Worm (Caenorhabditis elegans) whole organism, L1 larva: ENCODE results near the gene F10C2.7.
A peak's percentile ranks its signal among the peaks of the same experiment; 100 is the strongest.

Experiments used
- C16A3.4 ChIP-seq: fragments of 150-350 bp; optimal IDR thresholded peaks from 2 replicates; lab custom pipeline; 2014; ENCODE audit warnings: missing biosample characterization, missing genetic modification characterization
- C34B4.2 ChIP-seq: sonication (generic microtip); optimal IDR thresholded peaks from 2 replicates; lab custom pipeline; 2017; ENCODE audit warnings: mild to moderate bottlenecking, missing genetic modification characterization, missing compliant biosample characterization
- Y116A8C.19 ChIP-seq: sonication (generic microtip); optimal IDR thresholded peaks from 2 replicates; lab custom pipeline; 2016; ENCODE audit warnings: missing compliant biosample characterization, missing genetic modification characterization, borderline replicate concordance
- alr-1 ChIP-seq: fragments of 200-800 bp; sonication (Bioruptor generic); optimal IDR thresholded peaks from 2 replicates; lab custom pipeline; 2018; ENCODE audit warnings: borderline replicate concordance, mild to moderate bottlenecking, missing genetic modification characterization, missing compliant biosample characterization
- ama-1 ChIP-seq: fragments of 150-350 bp; optimal IDR thresholded peaks from 2 replicates; lab custom pipeline; 2014
- ceh-63 ChIP-seq: fragments of 200-800 bp; sonication (Bioruptor generic); optimal IDR thresholded peaks from 2 replicates; lab custom pipeline; 2018; ENCODE audit warnings: mild to moderate bottlenecking, missing genetic modification characterization, missing compliant biosample characterization
- ceh-82 ChIP-seq, 3 experiments: fragments of 150-350 bp in 1 of 3; sonication (generic microtip) in 2 of 3; optimal IDR thresholded peaks; 2 replicates each; lab custom pipeline; 2014 to 2017; ENCODE audit warnings: missing biosample characterization in 3 of 3, missing genetic modification characterization in 3 of 3
- ceh-88 ChIP-seq: fragments of 200-800 bp; sonication (Bioruptor generic); IDR thresholded peaks from 2 replicates; pipeline ENCODE4 v1.3.6; 2022; ENCODE audit warnings: missing genetic modification characterization, missing compliant biosample characterization
- ces-1 ChIP-seq: fragments of 150-350 bp; optimal IDR thresholded peaks from 2 replicates; lab custom pipeline; 2014; ENCODE audit warnings: missing biosample characterization, missing genetic modification reagents, missing genetic modification characterization
- dsc-1 ChIP-seq: sonication (generic microtip); optimal IDR thresholded peaks from 2 replicates; lab custom pipeline; 2016; ENCODE audit warnings: mild to moderate bottlenecking, missing genetic modification characterization, missing compliant biosample characterization
- efl-1 ChIP-seq, 4 experiments: fragments of 150-350 bp; optimal IDR thresholded peaks in 3 of 4; peaks in 1 of 4; 1 replicate in 1 of 4; 2 replicates in 3 of 4; lab custom pipeline; 2014; ENCODE audit warnings: missing biosample characterization in 2 of 4, missing genetic modification characterization in 2 of 4, missing genetic modification reagents in 2 of 4
- efl-3 ChIP-seq: fragments of 200-800 bp; sonication (Bioruptor generic); optimal IDR thresholded peaks from 2 replicates; lab custom pipeline; 2018; ENCODE audit warnings: mild to moderate bottlenecking, missing genetic modification characterization, missing compliant biosample characterization
- egl-13 ChIP-seq: sonication (generic microtip); optimal IDR thresholded peaks from 2 replicates; lab custom pipeline; 2016; ENCODE audit warnings: missing genotype, missing genetic modification reagents, missing genetic modification characterization, missing compliant biosample characterization
- egl-27 ChIP-seq, 2 experiments: fragments of 150-350 bp in 1 of 2; sonication (generic microtip); optimal IDR thresholded peaks; 3 replicates each; lab custom pipeline; 2017 to 2018; ENCODE audit warnings: missing biosample characterization in 2 of 2, missing genetic modification characterization in 2 of 2, missing genetic modification reagents in 2 of 2
- elt-2 ChIP-seq: sonication (generic microtip); optimal IDR thresholded peaks from 2 replicates; lab custom pipeline; 2016; ENCODE audit warnings: missing genetic modification characterization, mild to moderate bottlenecking, inconsistent platforms, missing compliant biosample characterization, missing genetic modification reagents
- elt-3 ChIP-seq, 6 experiments: fragments of 150-350 bp in 1 of 6; sonication (generic microtip); optimal IDR thresholded peaks; 2 replicates each; lab custom pipeline; 2017 to 2018; ENCODE audit warnings: missing biosample characterization in 6 of 6, missing genetic modification characterization in 6 of 6, inconsistent platforms in 1 of 6
- ets-5 ChIP-seq: fragments of 200-800 bp; sonication (Bioruptor generic); IDR thresholded peaks from 2 replicates; pipeline ENCODE4 v1.3.6; 2022; ENCODE audit warnings: missing genetic modification characterization, missing compliant biosample characterization
- fkh-10 ChIP-seq: sonication (generic microtip); optimal IDR thresholded peaks from 2 replicates; lab custom pipeline; 2017; ENCODE audit warnings: missing biosample characterization, missing genetic modification reagents, missing genetic modification characterization
- fkh-4 ChIP-seq: sonication (generic microtip); optimal IDR thresholded peaks from 2 replicates; lab custom pipeline; 2016; ENCODE audit warnings: missing compliant biosample characterization, missing genetic modification characterization, borderline replicate concordance
- fkh-8 ChIP-seq: sonication (generic microtip); optimal IDR thresholded peaks from 2 replicates; lab custom pipeline; 2016; ENCODE audit warnings: mild to moderate bottlenecking, missing genetic modification characterization, missing compliant biosample characterization
- fos-1 ChIP-seq: fragments of 150-350 bp; optimal IDR thresholded peaks from 2 replicates; lab custom pipeline; 2014; ENCODE audit warnings: missing biosample characterization, missing genetic modification characterization
- hlh-17 ChIP-seq: fragments of 200-800 bp; sonication (Bioruptor generic); optimal IDR thresholded peaks from 2 replicates; lab custom pipeline; 2018; ENCODE audit warnings: missing genetic modification characterization, mild to moderate bottlenecking, missing compliant biosample characterization, moderate library complexity, borderline replicate concordance
- hlh-4 ChIP-seq: sonication (generic microtip); optimal IDR thresholded peaks from 2 replicates; lab custom pipeline; 2016; ENCODE audit warnings: mild to moderate bottlenecking, missing genetic modification characterization, missing compliant biosample characterization
- hpl-2 ChIP-seq: fragments of 150-350 bp; optimal IDR thresholded peaks from 2 replicates; lab custom pipeline; 2014; ENCODE audit warnings: missing biosample characterization, missing genetic modification reagents, missing genetic modification characterization
- lin-14 ChIP-seq: fragments of 200-800 bp; sonication (Bioruptor generic); optimal IDR thresholded peaks from 2 replicates; lab custom pipeline; 2018; ENCODE audit warnings: mild to moderate bottlenecking, missing genetic modification characterization, moderate library complexity, missing compliant biosample characterization
- lin-15B ChIP-seq: fragments of 150-350 bp; sonication (generic microtip); optimal IDR thresholded peaks from 3 replicates; lab custom pipeline; 2014; ENCODE audit warnings: missing biosample characterization, missing genetic modification characterization
- lin-35 ChIP-seq, 2 experiments: fragments of 150-350 bp; optimal IDR thresholded peaks; 2 replicates each; lab custom pipeline; 2014; ENCODE audit warnings: missing biosample characterization in 2 of 2, missing genetic modification characterization in 2 of 2, missing genetic modification reagents in 2 of 2
- lir-3 ChIP-seq: sonication (generic microtip); optimal IDR thresholded peaks from 2 replicates; lab custom pipeline; 2016; ENCODE audit warnings: mild to moderate bottlenecking, missing genetic modification characterization, moderate library complexity, missing compliant biosample characterization; ENCODE audit not compliant: poor library complexity
- lsy-2 ChIP-seq, 2 experiments: fragments of 150-350 bp; optimal IDR thresholded peaks; 2 replicates each; lab custom pipeline; 2014; ENCODE audit warnings: missing biosample characterization in 2 of 2, missing genetic modification characterization in 2 of 2
- mdl-1 ChIP-seq, 2 experiments: fragments of 150-350 bp; optimal IDR thresholded peaks; 2 replicates each; lab custom pipeline; 2014 to 2017; ENCODE audit warnings: missing biosample characterization in 2 of 2, missing genetic modification characterization in 2 of 2, inconsistent platforms in 1 of 2
- mep-1 ChIP-seq: fragments of 150-350 bp; optimal IDR thresholded peaks from 2 replicates; lab custom pipeline; 2014; ENCODE audit warnings: missing biosample characterization, missing genetic modification characterization
- nhr-19 ChIP-seq: fragments of 200-800 bp; sonication (Bioruptor generic); conservative IDR thresholded peaks from 2 replicates; pipeline ENCODE4 v1.3.6; 2022; ENCODE audit warnings: missing genetic modification characterization, missing compliant biosample characterization
- nhr-237 ChIP-seq: fragments of 150-350 bp; optimal IDR thresholded peaks from 2 replicates; lab custom pipeline; 2014; ENCODE audit warnings: missing biosample characterization, missing genetic modification characterization
- nhr-28 ChIP-seq: fragments of 150-350 bp; optimal IDR thresholded peaks from 2 replicates; lab custom pipeline; 2014; ENCODE audit warnings: missing biosample characterization, missing genetic modification characterization
- nhr-47 ChIP-seq: sonication (generic microtip); optimal IDR thresholded peaks from 2 replicates; lab custom pipeline; 2016; ENCODE audit warnings: mild to moderate bottlenecking, missing genetic modification characterization, moderate library complexity, missing compliant biosample characterization
- nhr-71 ChIP-seq: sonication (generic microtip); optimal IDR thresholded peaks from 2 replicates; lab custom pipeline; 2016; ENCODE audit warnings: mild to moderate bottlenecking, missing genetic modification characterization, moderate library complexity, missing compliant biosample characterization
- nhr-76 ChIP-seq: sonication (generic microtip); optimal IDR thresholded peaks from 2 replicates; lab custom pipeline; 2017; ENCODE audit warnings: missing biosample characterization, missing genetic modification characterization
- nhr-77 ChIP-seq: fragments of 150-350 bp; optimal IDR thresholded peaks from 2 replicates; lab custom pipeline; 2014; ENCODE audit warnings: missing biosample characterization, missing genetic modification characterization
- nhr-85 ChIP-seq: sonication (generic microtip); peaks from one replicate; lab custom pipeline; 2016; ENCODE audit warnings: missing genetic modification characterization, inconsistent platforms, missing compliant biosample characterization
- pag-3 ChIP-seq: sonication (generic microtip); optimal IDR thresholded peaks from 2 replicates; lab custom pipeline; 2017; ENCODE audit warnings: missing genetic modification characterization, mild to moderate bottlenecking, missing compliant biosample characterization, antibody characterized with exemption, borderline replicate concordance; ENCODE audit not compliant: insufficient read depth
- pax-3 ChIP-seq: fragments of 200-800 bp; sonication (Bioruptor generic); optimal IDR thresholded peaks from 2 replicates; lab custom pipeline; 2018; ENCODE audit warnings: mild to moderate bottlenecking, missing genetic modification characterization, moderate library complexity, missing compliant biosample characterization
- rnt-1 ChIP-seq: sonication (generic microtip); optimal IDR thresholded peaks from 2 replicates; lab custom pipeline; 2016; ENCODE audit warnings: mild to moderate bottlenecking, missing genetic modification characterization, moderate library complexity, missing compliant biosample characterization
- skn-1 ChIP-seq: fragments of 150-350 bp; optimal IDR thresholded peaks from 2 replicates; lab custom pipeline; 2014; ENCODE audit warnings: missing biosample characterization, missing genetic modification characterization
- snpc-4 ChIP-seq: fragments of 150-350 bp; optimal IDR thresholded peaks from 2 replicates; lab custom pipeline; 2014; ENCODE audit warnings: missing biosample characterization, missing genetic modification characterization
- snu-23 ChIP-seq: sonication (generic microtip); optimal IDR thresholded peaks from 2 replicates; lab custom pipeline; 2016; ENCODE audit warnings: missing genetic modification characterization, missing compliant biosample characterization
- sox-4 ChIP-seq: sonication (generic microtip); optimal IDR thresholded peaks from 2 replicates; lab custom pipeline; 2016; ENCODE audit warnings: missing genetic modification characterization, missing compliant biosample characterization
- unc-30 ChIP-seq: sonication (generic microtip); optimal IDR thresholded peaks from 2 replicates; lab custom pipeline; 2017; ENCODE audit warnings: missing biosample characterization, missing genetic modification characterization
- unc-62 ChIP-seq: fragments of 150-350 bp; optimal IDR thresholded peaks from 2 replicates; lab custom pipeline; 2014; ENCODE audit warnings: missing biosample characterization, missing genetic modification reagents, missing genetic modification characterization
- xbp-1 ChIP-seq: sonication (generic microtip); optimal IDR thresholded peaks from 2 replicates; lab custom pipeline; 2016; ENCODE audit warnings: missing genetic modification characterization, missing compliant biosample characterization
- ztf-11 ChIP-seq, 2 experiments: sonication (generic microtip); optimal IDR thresholded peaks; 2 replicates each; lab custom pipeline; 2016 to 2017; ENCODE audit warnings: missing genetic modification characterization in 2 of 2, missing biosample characterization in 1 of 2, missing compliant biosample characterization in 1 of 2

F10C2.7 gene

ce11 chrV:12070419-12070818 is 16.7 kb downstream of the F10C2.7 start, which contains the start of gene kmo-1:
kmo-1 (minus strand) TSS chrV:12070519.
- TF ChIP-seq nhr-19 = no peak

- TF ChIP-seq lin-35 (GFP tag; optimal IDR thresholded peaks at IDR 0.05; lab: Kevin White, UChicago) (peak in 1 of 2 experiments; percentile 38), ces-1 (no peak), nhr-77 (no peak), unc-62 (no peak), hpl-2 (GFP tag; lab: Kevin White, UChicago) (no peak), xbp-1 (tag; lab: Kevin White, UChicago) (no peak), pax-3 (no peak), nhr-85 (tag; lab: Kevin White, UChicago) (peak; percentile 94), sox-4 (tag; lab: Kevin White, UChicago) (no peak), ama-1 (no peak), nhr-237 (tag; lab: Kevin White, UChicago) (no peak), nhr-76 (no peak), lir-3 (tag; lab: Kevin White, UChicago) (no peak), mep-1 (tag; lab: Kevin White, UChicago) (peak; percentile 46), ztf-11 (tag; optimal IDR thresholded peaks at IDR 0.05; lab: Kevin White, UChicago) (no peak), ceh-88 (GFP tag; lab: Robert Waterston, UW) (no peak), C34B4.2 (tag; lab: Kevin White, UChicago) (no peak), hlh-4 (no peak), efl-1 (optimal IDR thresholded peaks at IDR 0.05; lab: Kevin White, UChicago) (no peak), efl-1 (GFP tag; optimal IDR thresholded peaks at IDR 0.05 in 1 of 2; lab: Kevin White, UChicago) (no peak), ets-5 (no peak), hlh-17 (GFP tag; lab: Kevin White, UChicago) (no peak), fkh-8 (tag; lab: Kevin White, UChicago) (no peak), fkh-4 (no peak), fkh-10 (no peak), snpc-4 (tag; lab: Kevin White, UChicago) (no peak), C16A3.4 (tag; lab: Kevin White, UChicago) (peak; percentile 16), lin-14 (GFP tag; lab: Kevin White, UChicago) (peak; percentile 81), lin-15B (no peak), lsy-2 (tag; optimal IDR thresholded peaks at IDR 0.05; lab: Kevin White, UChicago) (no peak), fos-1 (tag; lab: Kevin White, UChicago) (no peak), nhr-47 (tag; lab: Kevin White, UChicago) (no peak), ceh-82 (tag; optimal IDR thresholded peaks at IDR 0.05; lab: Kevin White, UChicago) (no peak), dsc-1 (tag; lab: Kevin White, UChicago) (no peak), ceh-63 (GFP tag; lab: Kevin White, UChicago) (no peak), rnt-1 (tag; lab: Kevin White, UChicago) (no peak), nhr-28 (tag; lab: Kevin White, UChicago) (no peak), Y116A8C.19 (no peak), egl-13 (tag; lab: Kevin White, UChicago) (no peak), efl-3 (GFP tag; lab: Kevin White, UChicago) (no peak), pag-3 (tag; lab: Kevin White, UChicago) (no peak), elt-3 (tag; optimal IDR thresholded peaks at IDR 0.05; lab: Kevin White, UChicago) (peak in 4 of 6 experiments; percentile 41 to 93 (median 89)), nhr-71 (tag; lab: Kevin White, UChicago) (peak; percentile 59), skn-1 (no peak), snu-23 (peak; percentile 66), egl-27 (tag; optimal IDR thresholded peaks at IDR 0.05; lab: Kevin White, UChicago) (no peak), mdl-1 (tag; optimal IDR thresholded peaks at IDR 0.05; lab: Kevin White, UChicago) (peak in 1 of 2 experiments; percentile 79), unc-30 (tag; lab: Kevin White, UChicago) (no peak), elt-2 (tag; lab: Kevin White, UChicago) (no peak), alr-1 (tag; lab: Kevin White, UChicago) (no peak)
Measured at ce11 chrV:12071483-12071882, 17.8 kb downstream of the F10C2.7 start.
